Worm (Caenorhabditis elegans): ENCODE results near the gene srh-78.

srh-78 gene

ce11 chrV:251652-252051 is 34.7 kb downstream of the srh-78 start, which contains the start of gene oac-39:
Gene oac-39 (minus strand): TSS chrV:251752.
- no peak for TF ChIP-seq R02D3.7 (tag; optimal IDR thresholded peaks at IDR 0.05)

ce11 chrV:254591-254990 is 37.6 kb downstream of the srh-78 start, which contains the start of gene str-121:
Gene str-121 (minus strand): TSS chrV:254691.
- TF ChIP-seq R02D3.7 (tag; optimal IDR thresholded peaks at IDR 0.05) (no peak), unc-62 (GFP tag; optimal IDR thresholded peaks at IDR 0.05 in 1 of 2) (peak in 1 of 2 experiments; percentile 0), unc-62 (tag; optimal IDR thresholded peaks at IDR 0.05) (no peak)

- TF ChIP-seq lsy-2 (tag; optimal IDR thresholded peaks at IDR 0.05) (no peak), php-3 (GFP tag; IDR thresholded peaks at IDR 0.05) (no peak), zag-1 (tag; optimal IDR thresholded peaks at IDR 0.05) (no peak), mdt-29 (GFP tag; IDR thresholded peaks at IDR 0.05) (no peak), ama-1 (optimal IDR thresholded peaks at IDR 0.05) (no peak), lin-15B (tag; optimal IDR thresholded peaks at IDR 0.05) (no peak), zip-11 (GFP tag; IDR thresholded peaks at IDR 0.05) (no peak), nhr-42 (GFP tag; IDR thresholded peaks at IDR 0.05) (no peak), nhr-102 (tag; optimal IDR thresholded peaks at IDR 0.05) (no peak), hlh-30 (tag; optimal IDR thresholded peaks at IDR 0.05; ENCODE audit: insufficient read depth) (no peak), ceh-44 (GFP tag; IDR thresholded peaks at IDR 0.05) (no peak), dve-1 (tag; optimal IDR thresholded peaks at IDR 0.05; ENCODE audit: insufficient read depth) (no peak), lin-13 (GFP tag; optimal IDR thresholded peaks at IDR 0.05) (no peak)
Observed at ce11 chrV:258730-259129, 41.8 kb downstream of the srh-78 start, which contains the start of gene nhr-204. Gene nhr-204 (minus strand): TSS chrV:258830.

ce11 chrV:260334-260733 is 43.4 kb downstream of the srh-78 start:
- TF ChIP-seq daf-16 (GFP tag; optimal IDR thresholded peaks at IDR 0.05) (no peak), daf-16 (tag; optimal IDR thresholded peaks at IDR 0.05) (peak; percentile 73), dve-1 (tag; optimal IDR thresholded peaks at IDR 0.05; ENCODE audit: insufficient read depth) (peak; percentile 37), pha-4 (GFP tag; IDR thresholded peaks at IDR 0.05) (0 out of 2 replicates have a peak, but pooled peaks have one; percentile 10), pha-4 (tag; optimal IDR thresholded peaks at IDR 0.05) (no peak), nhr-28 (tag; optimal IDR thresholded peaks at IDR 0.05) (peak; percentile 41), zag-1 (tag; optimal IDR thresholded peaks at IDR 0.05) (no peak), nhr-77 (tag; optimal IDR thresholded peaks at IDR 0.05) (peak; percentile 12), T20F7.1 (GFP tag; optimal IDR thresholded peaks at IDR 0.05) (no peak)

ce11 chrV:265062-265963 is 48.4 kb downstream of the srh-78 start:
- TF ChIP-seq aha-1 (tag) (peak; percentile 24), ZK546.5 (tag; optimal IDR thresholded peaks at IDR 0.05) (peak in 1 of 2 experiments; percentile 48)

- TF ChIP-seq ama-1 (optimal IDR thresholded peaks at IDR 0.05) (no peak), F37D6.2 (tag; optimal IDR thresholded peaks at IDR 0.05) (no peak), mdt-29 (GFP tag; IDR thresholded peaks at IDR 0.05) (no peak), daf-12 (tag; optimal IDR thresholded peaks at IDR 0.05) (no peak), ceh-62 (tag; optimal IDR thresholded peaks at IDR 0.05) (no peak), mxl-3 (GFP tag; optimal IDR thresholded peaks at IDR 0.05) (no peak), zfp-2 (tag; optimal IDR thresholded peaks at IDR 0.05) (no peak), madf-9 (GFP tag; conservative IDR thresholded peaks at IDR 0.05) (no peak), spr-3 (GFP tag; optimal IDR thresholded peaks at IDR 0.05) (no peak), lin-13 (GFP tag; optimal IDR thresholded peaks at IDR 0.05) (no peak), unc-39 (tag; optimal IDR thresholded peaks at IDR 0.05) (no peak), mes-2 (tag; optimal IDR thresholded peaks at IDR 0.05; ENCODE audit: poor library complexity, severe bottlenecking) (no peak), F49E8.2 (tag; optimal IDR thresholded peaks at IDR 0.05; ENCODE audit: borderline replicate concordance) (no peak), nhr-102 (tag; optimal IDR thresholded peaks at IDR 0.05) (no peak), saeg-2 (GFP tag; IDR thresholded peaks at IDR 0.05) (no peak), mep-1 (tag; optimal IDR thresholded peaks at IDR 0.05) (no peak), zfp-3 (GFP tag; conservative IDR thresholded peaks at IDR 0.05) (no peak), madf-5 (GFP tag; IDR thresholded peaks at IDR 0.05) (no peak), vab-7 (GFP tag; IDR thresholded peaks at IDR 0.05) (no peak)
Observed at ce11 chrV:268007-268406, 51.1 kb downstream of the srh-78 start, which contains the start of gene lgc-26. Gene lgc-26 (plus strand): TSS chrV:268307.

All from whole organism, L4 larva.